Worm (Caenorhabditis elegans): ENCODE measurements around the gene F44E7.4.

The F44E7.4 gene

ce11 chrV:5768292-5768695 lies 8.5 kb downstream of the F44E7.4 start (continued):
- no peak for TF ChIP-seq nhr-237 (tag; optimal IDR thresholded peaks at IDR 0.05)
- peak; percentile 94 for TF ChIP-seq lin-14 (GFP tag; optimal IDR thresholded peaks at IDR 0.05)
- TF ChIP-seq jun-1 (tag; optimal IDR thresholded peaks at IDR 0.05): no peak
- no peak for TF ChIP-seq nhr-84 (tag; optimal IDR thresholded peaks at IDR 0.05)
- TF ChIP-seq zip-4 (GFP tag; optimal IDR thresholded peaks at IDR 0.05): no peak
- peak; percentile 10 to 41 for TF ChIP-seq lin-35 (GFP tag; optimal IDR thresholded peaks at IDR 0.05)
- no peak for TF ChIP-seq ets-5 (GFP tag; IDR thresholded peaks at IDR 0.05)
- TF ChIP-seq isw-1 (GFP tag; IDR thresholded peaks at IDR 0.05): no peak
- TF ChIP-seq lsy-2 (tag; optimal IDR thresholded peaks at IDR 0.05): peak; percentile 49 to 52
- TF ChIP-seq unc-130 (tag; optimal IDR thresholded peaks at IDR 0.05): peak; percentile 25
- no peak for TF ChIP-seq unc-86 (tag; optimal IDR thresholded peaks at IDR 0.05)
- no peak for TF ChIP-seq snpc-4 (tag; optimal IDR thresholded peaks at IDR 0.05)
- TF ChIP-seq lin-13 (GFP tag; optimal IDR thresholded peaks at IDR 0.05): peak; percentile 12
- TF ChIP-seq pag-3 (tag; optimal IDR thresholded peaks at IDR 0.05; ENCODE audit: borderline replicate concordance, insufficient read depth): no peak
- no peak for TF ChIP-seq unc-62 (GFP tag; optimal IDR thresholded peaks at IDR 0.05)
- peak; percentile 19 for TF ChIP-seq nhr-77 (tag; optimal IDR thresholded peaks at IDR 0.05)
- peak; percentile 47 for TF ChIP-seq lin-39 (tag; optimal IDR thresholded peaks at IDR 0.05)
- no peak for TF ChIP-seq nhr-28 (tag; optimal IDR thresholded peaks at IDR 0.05)
- TF ChIP-seq xbp-1 (tag; optimal IDR thresholded peaks at IDR 0.05): peak; percentile 38
- TF ChIP-seq fkh-10 (GFP tag; optimal IDR thresholded peaks at IDR 0.05): no peak
- TF ChIP-seq efl-3 (GFP tag; optimal IDR thresholded peaks at IDR 0.05): no peak
- no peak for TF ChIP-seq ceh-90 (tag; optimal IDR thresholded peaks at IDR 0.05)
- TF ChIP-seq fkh-8 (tag; optimal IDR thresholded peaks at IDR 0.05): no peak
- TF ChIP-seq mef-2 (tag; optimal IDR thresholded peaks at IDR 0.05): no peak
- TF ChIP-seq ztf-4 (tag; optimal IDR thresholded peaks at IDR 0.05): peak; percentile 3
- TF ChIP-seq alr-1 (tag; optimal IDR thresholded peaks at IDR 0.05; ENCODE audit: borderline replicate concordance): no peak
- peak; percentile 76 for TF ChIP-seq snu-23 (GFP tag; optimal IDR thresholded peaks at IDR 0.05)
- no peak for TF ChIP-seq tlp-1 (tag; optimal IDR thresholded peaks at IDR 0.05)
- no peak for TF ChIP-seq zag-1 (tag; optimal IDR thresholded peaks at IDR 0.05)
- TF ChIP-seq C16A3.4 (tag; optimal IDR thresholded peaks at IDR 0.05): peak; percentile 24
- no peak for TF ChIP-seq ceh-63 (GFP tag; optimal IDR thresholded peaks at IDR 0.05)

ce11 chrV:5765081-5765480 lies 11.7 kb downstream of the F44E7.4 start, which contains the start of gene pgph-2:
Gene pgph-2 (plus strand): TSS chrV:5765127.
- no peak for TF ChIP-seq lir-3 (tag; optimal IDR thresholded peaks at IDR 0.05; ENCODE audit: poor library complexity)
- TF ChIP-seq Y116A8C.19 (tag; optimal IDR thresholded peaks at IDR 0.05; ENCODE audit: borderline replicate concordance): no peak
- peak; percentile 33 for TF ChIP-seq elt-2 (tag; optimal IDR thresholded peaks at IDR 0.05)
- TF ChIP-seq C34B4.2 (tag; optimal IDR thresholded peaks at IDR 0.05): no peak

ce11 chrV:5763787-5764186 lies 13.0 kb downstream of the F44E7.4 start, which contains the start of gene pgph-3:
Gene pgph-3 (minus strand): TSS chrV:5763846.
- TF ChIP-seq nhr-47 (tag; optimal IDR thresholded peaks at IDR 0.05) (no peak), nhr-19 (GFP tag; conservative IDR thresholded peaks at IDR 0.05) (peak; percentile 51), elt-2 (tag; optimal IDR thresholded peaks at IDR 0.05) (peak; percentile 65), aha-1 (tag; optimal IDR thresholded peaks at IDR 0.05) (no peak), tbx-2 (tag; optimal IDR thresholded peaks at IDR 0.05) (no peak), mef-2 (tag; optimal IDR thresholded peaks at IDR 0.05) (no peak), zip-4 (GFP tag; optimal IDR thresholded peaks at IDR 0.05) (no peak), efl-1 (optimal IDR thresholded peaks at IDR 0.05) (peak; percentile 17 to 27), efl-1 (GFP tag; optimal IDR thresholded peaks at IDR 0.05 in 1 of 2) (no peak), skn-1 (tag; optimal IDR thresholded peaks at IDR 0.05) (no peak), dpl-1 (GFP tag; optimal IDR thresholded peaks at IDR 0.05) (no peak), ceh-82 (tag; optimal IDR thresholded peaks at IDR 0.05) (no peak), lin-35 (GFP tag; optimal IDR thresholded peaks at IDR 0.05) (peak in 1 of 2 experiments; percentile 9), efl-3 (GFP tag; optimal IDR thresholded peaks at IDR 0.05) (no peak), nhr-28 (tag; optimal IDR thresholded peaks at IDR 0.05) (no peak), nhr-71 (tag; optimal IDR thresholded peaks at IDR 0.05) (peak; percentile 63), elt-3 (tag; optimal IDR thresholded peaks at IDR 0.05) (peak in 1 of 6 experiments; percentile 20), nhr-85 (tag) (peak; percentile 82), zag-1 (tag; optimal IDR thresholded peaks at IDR 0.05) (no peak), nhr-237 (tag; optimal IDR thresholded peaks at IDR 0.05) (no peak), blmp-1 (tag; optimal IDR thresholded peaks at IDR 0.05) (peak; percentile 59), lin-14 (GFP tag; optimal IDR thresholded peaks at IDR 0.05) (peak; percentile 81), ztf-11 (tag; optimal IDR thresholded peaks at IDR 0.05) (no peak), egl-13 (tag; optimal IDR thresholded peaks at IDR 0.05) (no peak), pag-3 (tag; optimal IDR thresholded peaks at IDR 0.05; ENCODE audit: borderline replicate concordance, insufficient read depth) (no peak), nhr-77 (tag; optimal IDR thresholded peaks at IDR 0.05) (no peak), lin-13 (GFP tag; optimal IDR thresholded peaks at IDR 0.05) (no peak)

Data from whole organism, L1 larva.